Worm (Caenorhabditis elegans) whole organism, midembryonic: ENCODE results near the gene sri-40.
A peak's percentile ranks its signal among the peaks of the same experiment; 100 is the strongest.
"Not testable (repeated sequence)": the region's sequence is repeated elsewhere in the genome, so short reads cannot be mapped to it uniquely, and the experiment has no call there.

ENCODE experiments used
- T22C8.4 ChIP-seq: fragments of 200-800 bp; sonication (Bioruptor generic); IDR thresholded peaks from 2 replicates; pipeline ENCODE4 v1.3.6; 2022; ENCODE audit warnings: missing genetic modification characterization, missing compliant biosample characterization
- cog-1 ChIP-seq: sonication (generic microtip); optimal IDR thresholded peaks from 2 replicates; lab custom pipeline; 2016; ENCODE audit warnings: missing genetic modification characterization, missing compliant biosample characterization
- flt-1 ChIP-seq: fragments of 200-800 bp; sonication (Bioruptor generic); IDR thresholded peaks from 2 replicates; pipeline ENCODE4 v1.3.6; 2022; ENCODE audit warnings: missing genetic modification characterization, missing compliant biosample characterization
- klf-2 ChIP-seq: fragments of 200-800 bp; sonication (Bioruptor generic); conservative IDR thresholded peaks from 2 replicates; pipeline ENCODE4 v1.3.6; 2022; ENCODE audit warnings: missing genetic modification reagents, missing genetic modification characterization, missing compliant biosample characterization
- med-1 ChIP-seq: sonication (generic microtip); optimal IDR thresholded peaks from 2 replicates; lab custom pipeline; 2017; ENCODE audit warnings: missing genetic modification characterization, mild to moderate bottlenecking, missing compliant biosample characterization, antibody characterized with exemption, missing genetic modification reagents; ENCODE audit not compliant: insufficient read depth
- ref-1 ChIP-seq: fragments of 200-800 bp; sonication (Bioruptor generic); conservative IDR thresholded peaks from 2 replicates; pipeline ENCODE4 v1.3.6; 2022; ENCODE audit warnings: missing genetic modification reagents, missing genetic modification characterization, missing compliant biosample characterization
- tab-1 ChIP-seq: fragments of 200-800 bp; sonication (Bioruptor generic); IDR thresholded peaks from 2 replicates; pipeline ENCODE4 v1.3.6; 2022; ENCODE audit warnings: missing genetic modification characterization, missing compliant biosample characterization
- ztf-23 ChIP-seq: fragments of 200-800 bp; sonication (Bioruptor generic); IDR thresholded peaks from 2 replicates; pipeline ENCODE4 v1.3.6; 2022; ENCODE audit warnings: missing genetic modification reagents, missing genetic modification characterization, missing compliant biosample characterization
- ztf-29 ChIP-seq: fragments of 200-800 bp; sonication (Bioruptor generic); IDR thresholded peaks from 2 replicates; pipeline ENCODE4 v1.3.6; 2022; ENCODE audit warnings: missing genetic modification reagents, missing genetic modification characterization, missing compliant biosample characterization

sri-40 gene

ce11 chrII:3177663-3178062 lies at the start of gene sri-40:
Gene sri-40 (plus strand): TSS chrII:3177963.
- not testable (repeated sequence) for TF ChIP-seq tab-1; cog-1; klf-2 (GFP tag; lab: Robert Waterston, UW)

- TF ChIP-seq med-1 (GFP tag; lab: Kevin White, UChicago) (no peak), cog-1 (no peak), ref-1 (GFP tag; lab: Robert Waterston, UW) (no peak), flt-1 (GFP tag; lab: Robert Waterston, UW) (no peak), klf-2 (GFP tag; lab: Robert Waterston, UW) (no peak), ztf-29 (GFP tag; lab: Robert Waterston, UW) (no peak), tab-1 (no peak), ztf-23 (GFP tag; lab: Robert Waterston, UW) (no peak)
Measured at ce11 chrII:3129007-3129406, 48.8 kb upstream of the sri-40 start, which contains the start of gene chil-24. Gene chil-24 (plus strand): TSS chrII:3129162.

ce11 chrII:3135293-3135692 lies 42.5 kb upstream of the sri-40 start:
- no peak for TF ChIP-seq T22C8.4 (GFP tag; lab: Robert Waterston, UW)
- peak; percentile 20; the same call in 1 of the 2 replicates for TF ChIP-seq ztf-29 (GFP tag; lab: Robert Waterston, UW)

DNA sequence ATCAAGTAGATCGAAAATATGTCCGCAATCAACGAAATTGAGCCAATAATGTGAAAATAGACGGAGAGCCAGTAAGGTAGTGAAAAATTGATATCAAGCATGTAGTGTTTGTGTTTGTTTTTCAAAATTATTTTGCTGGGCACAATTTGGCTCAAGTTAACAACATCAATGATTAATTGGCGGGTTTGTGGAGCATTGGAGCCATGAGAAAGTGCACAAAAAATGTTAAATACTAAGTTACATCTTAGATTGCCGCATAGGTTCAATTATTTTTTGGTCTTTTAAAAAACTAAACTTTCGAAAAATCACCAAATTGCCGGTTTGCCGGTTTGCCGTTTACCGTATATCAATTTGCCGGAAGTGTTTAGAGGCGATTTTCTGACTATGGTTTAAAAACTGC lies 40.0 kb upstream of the sri-40 start, which contains the start of gene sri-54:
sri-54 (minus strand) TSS at position 101 of the 400 bp plus-strand sequence.
- TF ChIP-seq klf-2 (GFP tag; lab: Robert Waterston, UW), result no peak
- TF ChIP-seq ztf-29 (GFP tag; lab: Robert Waterston, UW), result no peak
- no peak for TF ChIP-seq med-1 (GFP tag; lab: Kevin White, UChicago)
- no peak for TF ChIP-seq ztf-23 (GFP tag; lab: Robert Waterston, UW)
- no peak for TF ChIP-seq flt-1 (GFP tag; lab: Robert Waterston, UW)
- TF ChIP-seq cog-1, result no peak
- TF ChIP-seq T22C8.4 (GFP tag; lab: Robert Waterston, UW), result no peak
- no peak for TF ChIP-seq tab-1
- no peak for TF ChIP-seq ref-1 (GFP tag; lab: Robert Waterston, UW)

DNA sequence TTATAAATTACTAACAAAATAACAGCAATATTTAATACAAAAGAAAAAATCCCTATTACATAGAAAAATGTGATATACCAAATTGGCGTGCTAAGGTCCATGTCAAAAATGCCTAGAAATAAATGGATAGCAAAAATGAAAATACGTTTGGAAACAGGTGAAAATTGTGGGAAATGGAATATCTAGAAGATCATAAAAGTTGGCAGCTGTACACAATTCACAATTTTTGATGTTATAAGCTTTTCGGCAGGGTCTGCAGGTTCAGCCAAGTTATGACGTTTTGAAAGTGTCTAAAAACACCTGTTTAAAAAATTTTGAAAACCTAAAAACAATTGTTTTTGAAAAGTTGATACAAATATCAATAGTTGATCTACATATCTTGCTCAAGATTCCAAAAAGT lies 34.9 kb upstream of the sri-40 start, which contains the start of gene sri-42:
sri-42 (minus strand) TSS at position 101 of the 400 bp plus-strand sequence.
- not testable (repeated sequence) for TF ChIP-seq ref-1 (GFP tag; lab: Robert Waterston, UW); tab-1; med-1 (GFP tag; lab: Kevin White, UChicago)

ce11 chrII:3144552-3144951 lies 33.2 kb upstream of the sri-40 start, which contains the start of gene sri-43:
Gene sri-43 (minus strand): TSS chrII:3144652.
- not testable (repeated sequence) for TF ChIP-seq klf-2 (GFP tag; lab: Robert Waterston, UW); tab-1; med-1 (GFP tag; lab: Kevin White, UChicago)

DNA sequence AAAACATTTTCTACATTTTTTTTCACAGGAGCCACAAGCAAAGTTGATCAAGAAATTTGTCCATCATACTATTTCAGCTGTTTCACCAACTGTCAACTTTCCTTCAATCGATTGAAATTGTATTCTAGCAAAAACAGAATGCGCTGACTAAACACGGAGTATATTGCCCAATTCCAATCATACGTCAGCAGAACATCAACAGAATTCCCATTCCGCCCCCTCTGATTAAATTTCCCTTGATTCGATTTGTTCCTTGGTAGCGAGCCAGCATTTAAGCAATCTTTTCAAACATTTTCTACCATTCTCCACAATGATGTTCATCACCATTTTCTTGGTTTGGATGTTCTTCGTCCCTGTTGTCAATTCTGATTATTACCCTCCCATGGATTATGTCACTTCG lies 31.9 kb upstream of the sri-40 start, which contains the start of gene T10D4.15:
T10D4.15 (plus strand) TSS at position 301 of the 400 bp plus-strand sequence.
- TF ChIP-seq flt-1 (GFP tag; lab: Robert Waterston, UW) (no peak), cog-1 (no peak), ztf-23 (GFP tag; lab: Robert Waterston, UW) (no peak)

- no peak for TF ChIP-seq T22C8.4 (GFP tag; lab: Robert Waterston, UW)
Measured at ce11 chrII:3148404-3148803, 29.4 kb upstream of the sri-40 start.

DNA sequence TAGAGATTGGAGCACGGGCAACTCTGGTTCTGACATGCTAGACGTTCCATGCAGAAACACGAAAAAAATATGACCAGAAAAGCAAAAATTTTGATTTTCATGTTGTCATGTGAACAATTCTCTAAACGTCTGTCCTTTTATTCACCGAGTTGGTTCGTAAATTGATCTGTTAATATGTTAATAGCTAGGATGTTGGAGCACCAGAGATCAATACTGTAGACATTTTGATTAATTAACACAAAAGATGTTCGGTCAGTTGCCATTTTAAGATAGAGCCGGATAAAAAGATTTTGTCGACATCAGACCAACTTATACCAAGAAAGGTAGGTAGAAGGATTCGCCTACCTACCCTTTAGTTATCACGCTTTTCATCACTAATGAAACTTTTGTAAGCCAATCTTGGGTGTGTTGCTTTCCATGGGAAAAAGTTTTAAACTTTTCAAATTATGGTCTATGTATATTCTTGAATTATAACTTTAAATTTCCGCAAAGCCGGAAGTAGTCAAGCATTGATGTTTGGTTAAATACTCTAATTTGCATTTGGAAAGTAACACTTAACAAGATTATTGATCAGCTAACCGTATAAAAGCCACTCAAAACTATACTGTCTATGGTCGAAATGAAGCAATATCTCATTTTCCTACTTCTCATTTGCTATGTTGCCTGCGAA lies 28.1 kb upstream of the sri-40 start, which contains the start of the genes T10D4.11 and T10D4.1:
T10D4.11 (minus strand) TSS at position 101 of the 670 bp plus-strand sequence.
T10D4.1 (plus strand) TSS at position 620 of the 670 bp plus-strand sequence.
- no peak for TF ChIP-seq klf-2 (GFP tag; lab: Robert Waterston, UW)
- TF ChIP-seq T22C8.4 (GFP tag; lab: Robert Waterston, UW), result no peak
- no peak for TF ChIP-seq cog-1

DNA sequence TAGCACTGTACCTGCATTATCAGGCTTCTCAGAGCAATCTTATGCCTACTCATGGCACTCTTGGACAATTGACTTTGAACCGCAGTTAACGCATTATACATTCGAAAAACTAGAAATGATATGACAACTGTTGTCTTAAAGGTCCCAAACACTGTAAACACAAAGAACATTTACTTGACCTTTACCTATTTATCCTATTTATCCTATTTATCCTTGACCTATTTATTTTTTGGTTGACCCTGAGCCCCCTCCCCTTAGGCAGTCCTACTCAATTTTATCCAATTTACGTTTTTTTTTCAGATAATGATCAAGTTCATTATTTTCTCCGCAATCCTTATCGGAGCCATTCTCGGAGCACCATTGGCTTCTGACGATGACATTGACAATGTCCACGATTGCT lies 26.1 kb upstream of the sri-40 start, which contains the start of the genes T10D4.14 and T10D4.19:
T10D4.14 (minus strand) TSS at position 101 of the 400 bp plus-strand sequence.
T10D4.19 (plus strand) TSS at position 304 of the 400 bp plus-strand sequence.
- TF ChIP-seq T22C8.4 (GFP tag; lab: Robert Waterston, UW) (no peak), flt-1 (GFP tag; lab: Robert Waterston, UW) (no peak), med-1 (GFP tag; lab: Kevin White, UChicago) (no peak), ztf-29 (GFP tag; lab: Robert Waterston, UW) (no peak), cog-1 (no peak)

- no peak for TF ChIP-seq cog-1
- TF ChIP-seq med-1 (GFP tag; lab: Kevin White, UChicago), result no peak
- TF ChIP-seq flt-1 (GFP tag; lab: Robert Waterston, UW), result no peak
- TF ChIP-seq ref-1 (GFP tag; lab: Robert Waterston, UW), result no peak
- no peak for TF ChIP-seq ztf-29 (GFP tag; lab: Robert Waterston, UW)
- TF ChIP-seq T22C8.4 (GFP tag; lab: Robert Waterston, UW), result no peak
- no peak for TF ChIP-seq tab-1
- no peak for TF ChIP-seq ztf-23 (GFP tag; lab: Robert Waterston, UW)
- no peak for TF ChIP-seq klf-2 (GFP tag; lab: Robert Waterston, UW)
Measured at ce11 chrII:3154383-3154782, 23.4 kb upstream of the sri-40 start, which contains the start of gene sri-32. Gene sri-32 (minus strand): TSS chrII:3154483.
